Worm (Caenorhabditis elegans) whole organism, L3 larva: ENCODE data around the gene clec-41.
A peak's percentile ranks its signal among the peaks of the same experiment; 100 is the strongest.

Source experiments
- R02D3.7 ChIP-seq: fragments of 150-350 bp; optimal IDR thresholded peaks from 2 replicates; lab custom pipeline; 2014; ENCODE audit warnings: missing biosample characterization, missing genetic modification characterization
- ZK546.5 ChIP-seq: sonication (generic microtip); optimal IDR thresholded peaks from 2 replicates; lab custom pipeline; 2017; ENCODE audit warnings: missing biosample characterization, missing genetic modification characterization
- aly-2 ChIP-seq: fragments of 150-350 bp; optimal IDR thresholded peaks from 2 replicates; lab custom pipeline; 2014; ENCODE audit warnings: missing biosample characterization, missing genetic modification characterization
- ama-1 ChIP-seq: fragments of 150-350 bp; optimal IDR thresholded peaks from 2 replicates; lab custom pipeline; 2018
- ceh-16 ChIP-seq: sonication (generic microtip); optimal IDR thresholded peaks from 2 replicates; lab custom pipeline; 2017; ENCODE audit warnings: missing biosample characterization, missing genetic modification characterization
- ceh-28 ChIP-seq: fragments of 150-350 bp; optimal IDR thresholded peaks from 2 replicates; lab custom pipeline; 2014; ENCODE audit warnings: missing biosample characterization, missing genetic modification reagents, missing genetic modification characterization
- ceh-82 ChIP-seq: fragments of 150-350 bp; optimal IDR thresholded peaks from 2 replicates; lab custom pipeline; 2014; ENCODE audit warnings: missing biosample characterization, missing genetic modification characterization
- ceh-9 ChIP-seq: sonication (generic microtip); optimal IDR thresholded peaks from 2 replicates; lab custom pipeline; 2018; ENCODE audit warnings: missing biosample characterization, missing genetic modification characterization
- daf-12 ChIP-seq: fragments of 150-350 bp; optimal IDR thresholded peaks from 2 replicates; lab custom pipeline; 2014; ENCODE audit warnings: missing biosample characterization, missing genetic modification reagents, missing genetic modification characterization
- egl-27 ChIP-seq: sonication (generic microtip); optimal IDR thresholded peaks from 4 replicates; lab custom pipeline; 2017; ENCODE audit warnings: missing biosample characterization, missing genetic modification reagents, missing genetic modification characterization
- egl-5 ChIP-seq: fragments of 150-350 bp; optimal IDR thresholded peaks from 2 replicates; lab custom pipeline; 2017; ENCODE audit warnings: missing biosample characterization, missing genetic modification reagents, missing genetic modification characterization, inconsistent platforms
- elt-1 ChIP-seq: fragments of 150-350 bp; optimal IDR thresholded peaks from 2 replicates; lab custom pipeline; 2014; ENCODE audit warnings: missing biosample characterization, missing genetic modification characterization
- elt-2 ChIP-seq: sonication (generic microtip); optimal IDR thresholded peaks from 2 replicates; lab custom pipeline; 2016; ENCODE audit warnings: missing genetic modification reagents, mild to moderate bottlenecking, missing genetic modification characterization, missing compliant biosample characterization
- elt-3 ChIP-seq, 3 experiments: fragments of 150-350 bp in 1 of 3; sonication (generic microtip) in 2 of 3; optimal IDR thresholded peaks; 2 replicates in 2 of 3; 4 replicates in 1 of 3; lab custom pipeline; 2014 to 2017; ENCODE audit warnings: missing biosample characterization in 3 of 3, missing genetic modification characterization in 3 of 3
- eor-1 ChIP-seq, 2 experiments: fragments of 150-350 bp; optimal IDR thresholded peaks; 2 replicates each; lab custom pipeline; 2014 to 2018; ENCODE audit warnings: missing biosample characterization in 2 of 2, missing genetic modification characterization in 2 of 2
- fkh-10 ChIP-seq: sonication (generic microtip); optimal IDR thresholded peaks from 2 replicates; lab custom pipeline; 2017; ENCODE audit warnings: missing biosample characterization, missing genetic modification reagents, missing genetic modification characterization
- fkh-2 ChIP-seq: fragments of 150-350 bp; optimal IDR thresholded peaks from 2 replicates; lab custom pipeline; 2014; ENCODE audit warnings: missing biosample characterization, missing genetic modification reagents, missing genetic modification characterization
- fos-1 ChIP-seq: fragments of 150-350 bp; optimal IDR thresholded peaks from 2 replicates; lab custom pipeline; 2014; ENCODE audit warnings: missing biosample characterization, missing genetic modification characterization
- hmg-11 ChIP-seq: sonication (generic microtip); optimal IDR thresholded peaks from 2 replicates; lab custom pipeline; 2016; ENCODE audit warnings: missing genetic modification characterization, missing compliant biosample characterization
- jun-1 ChIP-seq: fragments of 150-350 bp; optimal IDR thresholded peaks from 2 replicates; lab custom pipeline; 2014; ENCODE audit warnings: missing biosample characterization, missing genetic modification reagents, missing genetic modification characterization
- lin-15B ChIP-seq: fragments of 150-350 bp; optimal IDR thresholded peaks from 2 replicates; lab custom pipeline; 2014; ENCODE audit warnings: missing biosample characterization, missing genetic modification characterization
- lin-39 ChIP-seq: fragments of 150-350 bp; optimal IDR thresholded peaks from 2 replicates; lab custom pipeline; 2018; ENCODE audit warnings: missing biosample characterization, missing genetic modification reagents, missing genetic modification characterization
- lsy-12 ChIP-seq: sonication (generic microtip); optimal IDR thresholded peaks from 2 replicates; lab custom pipeline; 2016; ENCODE audit warnings: mild to moderate bottlenecking, missing genetic modification characterization, missing compliant biosample characterization
- mdl-1 ChIP-seq: fragments of 150-350 bp; optimal IDR thresholded peaks from 2 replicates; lab custom pipeline; 2014; ENCODE audit warnings: missing biosample characterization, missing genetic modification characterization
- mml-1 ChIP-seq: fragments of 150-350 bp; sonication (generic microtip); optimal IDR thresholded peaks from 3 replicates; lab custom pipeline; 2014; ENCODE audit warnings: missing biosample characterization, missing genetic modification characterization
- nfya-1 ChIP-seq: sonication (generic microtip); optimal IDR thresholded peaks from 2 replicates; lab custom pipeline; 2017; ENCODE audit warnings: missing genetic modification characterization, mild to moderate bottlenecking, missing compliant biosample characterization, antibody characterized with exemption, moderate library complexity; ENCODE audit not compliant: insufficient read depth
- nhr-11 ChIP-seq: fragments of 150-350 bp; optimal IDR thresholded peaks from 2 replicates; lab custom pipeline; 2014; ENCODE audit warnings: missing biosample characterization, missing genetic modification characterization
- nhr-12 ChIP-seq: fragments of 150-350 bp; optimal IDR thresholded peaks from 2 replicates; lab custom pipeline; 2014; ENCODE audit warnings: missing biosample characterization, missing genetic modification characterization
- nhr-23 ChIP-seq: fragments of 150-350 bp; optimal IDR thresholded peaks from 2 replicates; lab custom pipeline; 2014; ENCODE audit warnings: missing biosample characterization, missing genetic modification reagents, missing genetic modification characterization
- nhr-237 ChIP-seq: fragments of 150-350 bp; optimal IDR thresholded peaks from 2 replicates; lab custom pipeline; 2014; ENCODE audit warnings: missing biosample characterization, missing genetic modification characterization
- nhr-25 ChIP-seq: sonication (generic microtip); optimal IDR thresholded peaks from 2 replicates; lab custom pipeline; 2017; ENCODE audit warnings: missing biosample characterization, missing genetic modification characterization
- nhr-28 ChIP-seq: fragments of 150-350 bp; optimal IDR thresholded peaks from 2 replicates; lab custom pipeline; 2014; ENCODE audit warnings: missing biosample characterization, missing genetic modification characterization
- nhr-43 ChIP-seq: sonication (generic microtip); optimal IDR thresholded peaks from 2 replicates; lab custom pipeline; 2016; ENCODE audit warnings: mild to moderate bottlenecking, missing genetic modification characterization, missing compliant biosample characterization; ENCODE audit not compliant: poor library complexity, severe bottlenecking
- nhr-67 ChIP-seq: fragments of 150-350 bp; optimal IDR thresholded peaks from 2 replicates; lab custom pipeline; 2014; ENCODE audit warnings: missing biosample characterization, missing genetic modification characterization
- nhr-76 ChIP-seq: fragments of 150-350 bp; sonication (generic microtip); optimal IDR thresholded peaks from 5 replicates; lab custom pipeline; 2014; ENCODE audit warnings: missing biosample characterization, missing genetic modification characterization
- nhr-77 ChIP-seq: fragments of 150-350 bp; optimal IDR thresholded peaks from 2 replicates; lab custom pipeline; 2014; ENCODE audit warnings: missing biosample characterization, missing genetic modification characterization
- pha-4 ChIP-seq: fragments of 150-350 bp; optimal IDR thresholded peaks from 2 replicates; lab custom pipeline; 2014; ENCODE audit warnings: missing biosample characterization, missing genetic modification reagents, missing genetic modification characterization
- pqm-1 ChIP-seq: fragments of 150-350 bp; optimal IDR thresholded peaks from 2 replicates; lab custom pipeline; 2017; ENCODE audit warnings: missing biosample characterization, missing genetic modification characterization, inconsistent platforms
- sea-2 ChIP-seq: fragments of 150-350 bp; sonication (generic microtip); optimal IDR thresholded peaks from 4 replicates; lab custom pipeline; 2014; ENCODE audit warnings: missing biosample characterization, missing genetic modification reagents, missing genetic modification characterization
- skn-1 ChIP-seq: fragments of 150-350 bp; optimal IDR thresholded peaks from 2 replicates; lab custom pipeline; 2014; ENCODE audit warnings: missing biosample characterization, missing genetic modification characterization
- snpc-4 ChIP-seq: fragments of 150-350 bp; optimal IDR thresholded peaks from 2 replicates; lab custom pipeline; 2014; ENCODE audit warnings: missing biosample characterization, missing genetic modification characterization
- tbx-2 ChIP-seq: sonication (generic microtip); optimal IDR thresholded peaks from 2 replicates; lab custom pipeline; 2016; ENCODE audit warnings: mild to moderate bottlenecking, missing genetic modification characterization, missing compliant biosample characterization
- unc-39 ChIP-seq: sonication (generic microtip); optimal IDR thresholded peaks from 4 replicates; lab custom pipeline; 2017; ENCODE audit warnings: missing biosample characterization, missing genetic modification characterization
- unc-62 ChIP-seq: fragments of 150-350 bp; sonication (generic microtip); optimal IDR thresholded peaks from 4 replicates; lab custom pipeline; 2014; ENCODE audit warnings: missing biosample characterization, missing genetic modification reagents, missing genetic modification characterization
- zag-1 ChIP-seq: fragments of 150-350 bp; optimal IDR thresholded peaks from 2 replicates; lab custom pipeline; 2014; ENCODE audit warnings: missing biosample characterization, missing genetic modification characterization
- ztf-11 ChIP-seq: fragments of 150-350 bp; optimal IDR thresholded peaks from 2 replicates; lab custom pipeline; 2014; ENCODE audit warnings: missing biosample characterization, missing genetic modification characterization
- ztf-4 ChIP-seq: fragments of 150-350 bp; optimal IDR thresholded peaks from 2 replicates; lab custom pipeline; 2014; ENCODE audit warnings: missing biosample characterization, missing genetic modification characterization

The clec-41 gene

ce11 chrV:13088485-13088884 lies 49.4 kb downstream of the clec-41 start:
- TF ChIP-seq ztf-11 (no peak), pha-4 (peak; percentile 27), R02D3.7 (no peak)

DNA sequence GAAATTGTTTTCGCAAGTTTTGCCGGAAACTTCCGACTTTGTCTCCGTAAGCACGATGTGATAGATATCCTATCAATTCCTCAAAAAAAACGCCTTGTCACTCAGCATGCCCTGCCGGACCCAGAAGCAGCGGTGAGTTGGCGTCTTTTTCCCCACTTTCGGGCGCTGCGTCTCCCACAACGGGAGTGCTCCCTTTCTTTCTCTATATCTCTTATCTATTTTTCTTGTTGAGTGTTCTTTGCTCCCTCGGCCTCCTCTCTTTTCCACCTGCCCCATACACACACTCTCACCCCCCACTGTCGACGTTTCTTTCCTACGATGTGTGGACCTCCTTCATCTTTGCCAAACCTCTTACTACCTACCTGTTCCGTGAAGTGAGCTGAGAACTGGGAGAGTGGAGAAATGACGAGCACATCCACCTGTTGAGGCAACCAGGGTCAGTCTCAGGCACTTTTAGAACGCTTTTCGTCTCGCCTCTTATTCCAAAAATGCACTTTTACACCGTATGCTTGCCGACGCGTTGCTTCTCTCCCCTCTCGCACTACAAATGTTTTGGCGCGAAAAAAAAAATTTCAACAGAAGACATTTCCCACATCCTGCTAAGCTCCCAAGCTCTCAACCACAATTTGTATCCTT lies 51.9 kb downstream of the clec-41 start:
- TF ChIP-seq aly-2 (tag; lab: Kevin White, UChicago), result no peak
- TF ChIP-seq lin-15B (tag; lab: Kevin White, UChicago), result peak; percentile 48
- TF ChIP-seq tbx-2, result peak; percentile 23
- no peak for TF ChIP-seq ceh-9
- TF ChIP-seq lin-39, result peak; percentile 87
- no peak for TF ChIP-seq eor-1 (tag; optimal IDR thresholded peaks at IDR 0.05; lab: Kevin White, UChicago)
- peak; percentile 71 for TF ChIP-seq pha-4
- no peak for TF ChIP-seq zag-1
- peak; percentile 2 for TF ChIP-seq ceh-82
- TF ChIP-seq elt-3 (tag; optimal IDR thresholded peaks at IDR 0.05; lab: Kevin White, UChicago), result no peak
- TF ChIP-seq nhr-28 (tag; lab: Kevin White, UChicago), result no peak
- peak; percentile 26 for TF ChIP-seq lsy-12
- TF ChIP-seq ceh-16 (tag; lab: Kevin White, UChicago), result no peak
- TF ChIP-seq unc-62, result peak; percentile 93
- TF ChIP-seq mdl-1 (tag; lab: Kevin White, UChicago), result peak; percentile 25
- peak; percentile 61 for TF ChIP-seq snpc-4 (tag; lab: Kevin White, UChicago)
- no peak for TF ChIP-seq nhr-77 (tag; lab: Kevin White, UChicago)
- no peak for TF ChIP-seq sea-2 (GFP tag; lab: Kevin White, UChicago)
- peak; percentile 90 for TF ChIP-seq hmg-11 (tag; lab: Kevin White, UChicago)
- TF ChIP-seq ceh-28 (tag; lab: Kevin White, UChicago), result peak; percentile 24
- no peak for TF ChIP-seq nhr-237
- TF ChIP-seq ZK546.5 (tag; lab: Kevin White, UChicago), result no peak
- TF ChIP-seq jun-1 (tag; lab: Kevin White, UChicago), result no peak
- TF ChIP-seq mml-1 (tag; lab: Kevin White, UChicago), result no peak
- no peak for TF ChIP-seq fkh-2 (tag; lab: Kevin White, UChicago)
- TF ChIP-seq ama-1 (lab: Kevin White, UChicago), result peak; percentile 75
- no peak for TF ChIP-seq nhr-12
- no peak for TF ChIP-seq daf-12 (tag; lab: Kevin White, UChicago)
- TF ChIP-seq unc-39 (tag; lab: Kevin White, UChicago), result no peak
- no peak for TF ChIP-seq nhr-11 (tag; lab: Kevin White, UChicago)
- no peak for TF ChIP-seq fos-1 (tag; lab: Kevin White, UChicago)
- TF ChIP-seq egl-5 (tag; lab: Kevin White, UChicago), result peak; percentile 3
- TF ChIP-seq fkh-10 (GFP tag; lab: Kevin White, UChicago), result no peak
- no peak for TF ChIP-seq nhr-76 (tag; lab: Kevin White, UChicago)
- peak; percentile 4 for TF ChIP-seq elt-1
- TF ChIP-seq ztf-11, result no peak
- TF ChIP-seq elt-2 (tag; lab: Kevin White, UChicago), result peak; percentile 67
- TF ChIP-seq R02D3.7, result peak; percentile 48
- peak; percentile 4 for TF ChIP-seq skn-1
- TF ChIP-seq nfya-1 (tag; lab: Kevin White, UChicago), result peak; percentile 77
- peak; percentile 37 for TF ChIP-seq pqm-1
- peak; percentile 17 for TF ChIP-seq nhr-23 (tag; lab: Kevin White, UChicago)
- TF ChIP-seq nhr-67 (tag; lab: Kevin White, UChicago), result no peak
- no peak for TF ChIP-seq ztf-4 (tag; lab: Kevin White, UChicago)
- no peak for TF ChIP-seq egl-27
- peak; percentile 46 for TF ChIP-seq nhr-43 (tag; lab: Kevin White, UChicago)
- TF ChIP-seq nhr-25 (tag; lab: Kevin White, UChicago), result peak; percentile 29
